Fruit fly (Drosophila melanogaster): ENCODE measurements around the gene toe.

dm6 chr3L:12414189-12414964, 18.1 kb downstream of the toe start, which contains the start of gene SCaMC:
- TF ChIP-seq HLH106 (tag; optimal IDR thresholded peaks at IDR 0.05) (no peak), tai (GFP tag; optimal IDR thresholded peaks at IDR 0.05) (no peak), Hnf4 (GFP tag; optimal IDR thresholded peaks at IDR 0.05) (no peak)

All from whole organism, wandering third instar larva.